Worm (Caenorhabditis elegans) whole organism, L4 larva: ENCODE data around the gene pdhk-2.

ENCODE experiments used
- lin-15B ChIP-seq: fragments of 150-350 bp; sonication (generic microtip); optimal IDR thresholded peaks from 3 replicates; lab custom pipeline; 2014; ENCODE audit warnings: missing biosample characterization, missing genetic modification characterization
- lin-29 ChIP-seq: fragments of 200-800 bp; sonication (Bioruptor generic); IDR thresholded peaks from 2 replicates; pipeline ENCODE4 v1.3.6; 2022; ENCODE audit warnings: missing genetic modification reagents, missing genetic modification characterization, missing compliant biosample characterization

DNA sequence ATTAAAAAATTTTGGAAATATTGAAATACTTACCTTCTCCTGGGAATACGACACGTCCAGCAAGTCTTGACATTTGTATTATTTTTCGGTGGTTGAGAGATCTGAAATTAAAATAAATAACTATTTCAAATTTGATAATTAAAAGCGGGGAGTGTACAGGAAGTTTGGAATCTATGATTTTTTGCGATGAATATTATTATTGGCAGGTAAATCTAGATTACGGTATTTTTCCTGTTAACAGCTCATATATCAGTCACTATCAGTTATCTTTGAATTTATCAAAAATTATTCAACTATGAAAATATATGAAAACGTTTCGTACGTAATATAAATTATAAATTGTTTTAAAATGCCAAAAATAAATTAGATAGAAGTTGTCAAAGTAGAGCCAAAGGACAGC, 25.1 kb downstream of the pdhk-2 start, which contains the start of gene B0303.14:
- TF ChIP-seq lin-29 (no peak), lin-15B (tag; lab: Kevin White, UChicago) (no peak)
